Worm (Caenorhabditis elegans) whole organism, mixed stage, embryonic: ENCODE data around the gene bec-1.

Experiments
- M03D4.4 ChIP-seq: sonication (generic microtip); optimal IDR thresholded peaks from 2 replicates; lab custom pipeline; 2017; ENCODE audit warnings: mild to moderate bottlenecking, missing genetic modification characterization, missing compliant biosample characterization
- bed-3 ChIP-seq: fragments of 200-800 bp; sonication (Bioruptor generic); optimal IDR thresholded peaks from 3 replicates; lab custom pipeline; 2018; ENCODE audit warnings: mild to moderate bottlenecking, missing genetic modification characterization, moderate library complexity, missing compliant biosample characterization
- blmp-1 ChIP-seq: fragments of 150-350 bp; optimal IDR thresholded peaks from 2 replicates; lab custom pipeline; 2014; ENCODE audit warnings: missing biosample characterization, missing genetic modification characterization
- ceh-39 ChIP-seq: fragments of 150-350 bp; optimal IDR thresholded peaks from 2 replicates; lab custom pipeline; 2014; ENCODE audit warnings: missing biosample characterization, missing genetic modification characterization
- ceh-43 ChIP-seq: fragments of 200-800 bp; sonication (Bioruptor generic); optimal IDR thresholded peaks from 2 replicates; lab custom pipeline; 2018; ENCODE audit warnings: mild to moderate bottlenecking, missing genetic modification characterization, moderate library complexity, missing compliant biosample characterization
- ceh-83 ChIP-seq: fragments of 200-800 bp; sonication (Bioruptor generic); optimal IDR thresholded peaks from 2 replicates; lab custom pipeline; 2018; ENCODE audit warnings: mild to moderate bottlenecking, missing genetic modification characterization, missing compliant biosample characterization
- ces-1 ChIP-seq: fragments of 150-350 bp; optimal IDR thresholded peaks from 2 replicates; lab custom pipeline; 2014; ENCODE audit warnings: missing biosample characterization, missing genetic modification reagents, missing genetic modification characterization
- cnd-1 ChIP-seq: fragments of 200-800 bp; sonication (Bioruptor generic); optimal IDR thresholded peaks from 2 replicates; lab custom pipeline; 2018; ENCODE audit warnings: mild to moderate bottlenecking, missing genetic modification characterization, missing compliant biosample characterization
- drap-1 ChIP-seq: fragments of 200-800 bp; sonication (Bioruptor generic); optimal IDR thresholded peaks from 3 replicates; lab custom pipeline; 2018; ENCODE audit warnings: mild to moderate bottlenecking, missing genetic modification characterization, missing compliant biosample characterization
- elt-1 ChIP-seq: sonication (generic microtip); optimal IDR thresholded peaks from 2 replicates; lab custom pipeline; 2017; ENCODE audit warnings: missing genetic modification characterization, mild to moderate bottlenecking, missing compliant biosample characterization, antibody characterized with exemption, moderate library complexity, borderline replicate concordance; ENCODE audit not compliant: insufficient read depth
- elt-3 ChIP-seq: fragments of 150-350 bp; optimal IDR thresholded peaks from 2 replicates; lab custom pipeline; 2014; ENCODE audit warnings: missing biosample characterization, missing genetic modification characterization
- flh-1 ChIP-seq: fragments of 200-800 bp; sonication (Bioruptor generic); optimal IDR thresholded peaks from 2 replicates; lab custom pipeline; 2018; ENCODE audit warnings: mild to moderate bottlenecking, missing genetic modification characterization, moderate library complexity, missing compliant biosample characterization
- ham-2 ChIP-seq: fragments of 200-800 bp; sonication (Bioruptor generic); optimal IDR thresholded peaks from 2 replicates; lab custom pipeline; 2018; ENCODE audit warnings: mild to moderate bottlenecking, missing genetic modification characterization, missing compliant biosample characterization
- lin-32 ChIP-seq: fragments of 200-800 bp; sonication (Bioruptor generic); optimal IDR thresholded peaks from 2 replicates; lab custom pipeline; 2018; ENCODE audit warnings: mild to moderate bottlenecking, missing genetic modification characterization, missing compliant biosample characterization
- lsy-2 ChIP-seq: fragments of 150-350 bp; optimal IDR thresholded peaks from 2 replicates; lab custom pipeline; 2014; ENCODE audit warnings: missing biosample characterization, missing genetic modification characterization
- mab-5 ChIP-seq: fragments of 150-350 bp; optimal IDR thresholded peaks from 2 replicates; lab custom pipeline; 2014; ENCODE audit warnings: missing biosample characterization, missing genetic modification characterization
- mep-1 ChIP-seq: fragments of 150-350 bp; optimal IDR thresholded peaks from 2 replicates; lab custom pipeline; 2017; ENCODE audit warnings: missing biosample characterization, missing genetic modification reagents, missing genetic modification characterization, inconsistent platforms
- mls-2 ChIP-seq: sonication (generic microtip); optimal IDR thresholded peaks from 2 replicates; lab custom pipeline; 2016; ENCODE audit warnings: mild to moderate bottlenecking, missing genetic modification characterization, moderate library complexity, missing compliant biosample characterization
- nhr-12 ChIP-seq: fragments of 150-350 bp; optimal IDR thresholded peaks from 2 replicates; lab custom pipeline; 2014; ENCODE audit warnings: missing biosample characterization, missing genetic modification characterization
- nhr-2 ChIP-seq: fragments of 150-350 bp; optimal IDR thresholded peaks from 2 replicates; lab custom pipeline; 2014; ENCODE audit warnings: missing biosample characterization, missing genetic modification characterization
- nhr-237 ChIP-seq: fragments of 150-350 bp; optimal IDR thresholded peaks from 2 replicates; lab custom pipeline; 2014; ENCODE audit warnings: missing biosample characterization, missing genetic modification characterization
- nhr-28 ChIP-seq: fragments of 150-350 bp; optimal IDR thresholded peaks from 2 replicates; lab custom pipeline; 2014; ENCODE audit warnings: missing biosample characterization, missing genetic modification characterization
- nhr-76 ChIP-seq: sonication (generic microtip); optimal IDR thresholded peaks from 2 replicates; lab custom pipeline; 2017; ENCODE audit warnings: missing biosample characterization, missing genetic modification characterization
- pha-4 ChIP-seq: fragments of 150-350 bp; optimal IDR thresholded peaks from 2 replicates; lab custom pipeline; 2018; ENCODE audit warnings: missing biosample characterization, missing genetic modification reagents, missing genetic modification characterization
- sem-2 ChIP-seq: fragments of 200-800 bp; sonication (Bioruptor generic); optimal IDR thresholded peaks from 2 replicates; lab custom pipeline; 2018; ENCODE audit warnings: mild to moderate bottlenecking, missing genetic modification characterization, missing compliant biosample characterization
- snpc-4 ChIP-seq: fragments of 150-350 bp; optimal IDR thresholded peaks from 2 replicates; lab custom pipeline; 2014; ENCODE audit warnings: missing biosample characterization, missing genetic modification characterization
- sptf-1 ChIP-seq: sonication (generic microtip); optimal IDR thresholded peaks from 2 replicates; lab custom pipeline; 2017; ENCODE audit warnings: mild to moderate bottlenecking, missing genetic modification characterization, moderate library complexity, missing compliant biosample characterization
- tbx-8 ChIP-seq: fragments of 200-800 bp; sonication (Bioruptor generic); optimal IDR thresholded peaks from 2 replicates; lab custom pipeline; 2018; ENCODE audit warnings: mild to moderate bottlenecking, missing genetic modification characterization, moderate library complexity, missing compliant biosample characterization
- unc-39 ChIP-seq: fragments of 150-350 bp; optimal IDR thresholded peaks from 2 replicates; lab custom pipeline; 2014; ENCODE audit warnings: missing biosample characterization, missing genetic modification characterization
- unc-62 ChIP-seq: fragments of 150-350 bp; optimal IDR thresholded peaks from 2 replicates; lab custom pipeline; 2014; ENCODE audit warnings: missing biosample characterization, missing genetic modification reagents, missing genetic modification characterization
- zip-8 ChIP-seq: fragments of 150-350 bp; optimal IDR thresholded peaks from 2 replicates; lab custom pipeline; 2014; ENCODE audit warnings: missing biosample characterization, missing genetic modification characterization
- ztf-11 ChIP-seq: fragments of 150-350 bp; optimal IDR thresholded peaks from 2 replicates; lab custom pipeline; 2014; ENCODE audit warnings: missing biosample characterization, missing genetic modification characterization

Gene bec-1

ce11 chrIV:5630156-5630555, 34.1 kb downstream of the bec-1 start, which contains the start of gene srd-12:
Gene srd-12 (minus strand): TSS chrIV:5630256.
- TF ChIP-seq drap-1 (GFP tag; lab: Kevin White, UChicago), result no peak
- no peak for TF ChIP-seq sem-2 (GFP tag; lab: Kevin White, UChicago)
- no peak for TF ChIP-seq tbx-8
- no peak for TF ChIP-seq ceh-83
- no peak for TF ChIP-seq mab-5
- TF ChIP-seq flh-1 (GFP tag; lab: Kevin White, UChicago), result no peak
- TF ChIP-seq unc-39 (tag; lab: Kevin White, UChicago), result no peak
- no peak for TF ChIP-seq lin-32 (GFP tag; lab: Kevin White, UChicago)
- TF ChIP-seq ham-2 (GFP tag; lab: Kevin White, UChicago), result no peak

ce11 chrIV:5627056-5627455, 37.2 kb downstream of the bec-1 start, which contains the start of gene srsx-14:
Gene srsx-14 (minus strand): TSS chrIV:5627156.
- TF ChIP-seq nhr-237 (tag; lab: Kevin White, UChicago) (no peak), drap-1 (GFP tag; lab: Kevin White, UChicago) (no peak), unc-62 (GFP tag; lab: Kevin White, UChicago) (no peak), ceh-43 (no peak), ham-2 (GFP tag; lab: Kevin White, UChicago) (no peak), flh-1 (GFP tag; lab: Kevin White, UChicago) (no peak), mep-1 (tag; lab: Kevin White, UChicago) (no peak), blmp-1 (tag; lab: Kevin White, UChicago) (no peak), bed-3 (no peak), ceh-39 (no peak), sptf-1 (tag; lab: Kevin White, UChicago) (no peak), zip-8 (tag; lab: Kevin White, UChicago) (no peak), tbx-8 (no peak), nhr-12 (tag; lab: Kevin White, UChicago) (no peak), elt-1 (tag; lab: Kevin White, UChicago) (no peak), ceh-83 (no peak), nhr-28 (tag; lab: Kevin White, UChicago) (no peak), lsy-2 (tag; lab: Kevin White, UChicago) (no peak), M03D4.4 (tag; lab: Kevin White, UChicago) (no peak), unc-39 (tag; lab: Kevin White, UChicago) (no peak)

ce11 chrIV:5623718-5624117, 40.5 kb downstream of the bec-1 start, which contains the start of gene srsx-15:
Gene srsx-15 (minus strand): TSS chrIV:5623818.
- no peak for TF ChIP-seq ces-1
- TF ChIP-seq mab-5, result no peak
- no peak for TF ChIP-seq unc-62 (GFP tag; lab: Kevin White, UChicago)
- no peak for TF ChIP-seq ceh-43
- TF ChIP-seq pha-4, result no peak
- no peak for TF ChIP-seq sem-2 (GFP tag; lab: Kevin White, UChicago)
- no peak for TF ChIP-seq lin-32 (GFP tag; lab: Kevin White, UChicago)
- no peak for TF ChIP-seq ceh-39
- no peak for TF ChIP-seq nhr-12 (tag; lab: Kevin White, UChicago)
- TF ChIP-seq nhr-2, result no peak
- no peak for TF ChIP-seq ceh-83
- no peak for TF ChIP-seq ztf-11
- TF ChIP-seq sptf-1 (tag; lab: Kevin White, UChicago), result no peak
- no peak for TF ChIP-seq lsy-2 (tag; lab: Kevin White, UChicago)
- no peak for TF ChIP-seq flh-1 (GFP tag; lab: Kevin White, UChicago)
- no peak for TF ChIP-seq M03D4.4 (tag; lab: Kevin White, UChicago)
- TF ChIP-seq bed-3, result no peak
- TF ChIP-seq blmp-1 (tag; lab: Kevin White, UChicago), result no peak
- TF ChIP-seq cnd-1 (tag; lab: Kevin White, UChicago), result no peak

ce11 chrIV:5619643-5620042, 44.6 kb downstream of the bec-1 start, which contains the start of gene srsx-16:
Gene srsx-16 (minus strand): TSS chrIV:5619743.
- TF ChIP-seq zip-8 (tag; lab: Kevin White, UChicago) (no peak), nhr-76 (tag; lab: Kevin White, UChicago) (no peak), ceh-39 (no peak), ztf-11 (no peak), bed-3 (no peak), mls-2 (no peak), lsy-2 (tag; lab: Kevin White, UChicago) (no peak), lin-32 (GFP tag; lab: Kevin White, UChicago) (no peak), nhr-237 (tag; lab: Kevin White, UChicago) (no peak)
- TF ChIP-seq, all 35 proteins: peak for 0

ce11 chrIV:5614558-5615026, 49.6 kb downstream of the bec-1 start, which contains the start of gene C39H7.4:
Gene C39H7.4 (minus strand): TSS chrIV:5614608.
- TF ChIP-seq lsy-2 (tag; lab: Kevin White, UChicago), result no peak
- TF ChIP-seq snpc-4 (tag; lab: Kevin White, UChicago), result no peak
- TF ChIP-seq lin-32 (GFP tag; lab: Kevin White, UChicago), result no peak
- no peak for TF ChIP-seq nhr-12 (tag; lab: Kevin White, UChicago)
- no peak for TF ChIP-seq ztf-11
- TF ChIP-seq cnd-1 (tag; lab: Kevin White, UChicago), result no peak
- no peak for TF ChIP-seq elt-3 (tag; lab: Kevin White, UChicago)
- no peak for TF ChIP-seq sem-2 (GFP tag; lab: Kevin White, UChicago)
- no peak for TF ChIP-seq mab-5
- no peak for TF ChIP-seq sptf-1 (tag; lab: Kevin White, UChicago)
